Worm (Caenorhabditis elegans): ENCODE data around the gene dyn-1.

- TF ChIP-seq ztf-23 (GFP tag; IDR thresholded peaks at IDR 0.05) (no peak), ztf-29 (GFP tag; IDR thresholded peaks at IDR 0.05) (no peak), ref-1 (GFP tag; conservative IDR thresholded peaks at IDR 0.05) (no peak), flt-1 (GFP tag; IDR thresholded peaks at IDR 0.05) (no peak), klf-2 (GFP tag; conservative IDR thresholded peaks at IDR 0.05) (no peak), T22C8.4 (GFP tag; IDR thresholded peaks at IDR 0.05) (no peak)
Observed at ce11 chrX:15536017-15536416, 32.7 kb upstream of the dyn-1 start.
